Fruit fly (Drosophila melanogaster): ENCODE measurements around the gene CG4393.

CG4393 gene

DNA sequence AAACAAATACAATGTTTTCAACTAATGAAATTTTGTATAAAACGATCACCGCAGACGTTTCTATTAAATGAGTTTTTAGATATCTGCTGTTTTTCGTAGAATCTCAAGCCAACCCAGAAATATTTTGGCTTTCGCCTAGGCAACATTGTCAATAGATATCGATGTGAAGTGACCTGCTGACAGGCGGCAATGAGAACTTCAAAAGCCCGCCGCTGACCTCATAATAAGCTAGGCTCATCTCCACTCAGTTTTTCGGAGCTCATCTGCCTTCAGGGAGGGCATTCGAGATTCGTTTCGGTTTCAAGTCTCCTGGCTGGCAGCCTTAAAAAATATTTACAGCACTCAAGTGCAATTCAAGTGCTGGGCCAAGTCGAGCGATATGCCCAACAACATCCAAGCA lies 40.5 kb upstream of the CG4393 start (continued):
- TF ChIP-seq salr (GFP tag; optimal IDR thresholded peaks at IDR 0.05): no peak
- no peak for TF ChIP-seq CG9139 (GFP tag; optimal IDR thresholded peaks at IDR 0.05)
- no peak for TF ChIP-seq spab (GFP tag; optimal IDR thresholded peaks at IDR 0.05)
- peak; percentile 53 for TF ChIP-seq cyc (GFP tag; optimal IDR thresholded peaks at IDR 0.05)
- peak; percentile 37 for TF ChIP-seq CG3919 (GFP tag; optimal IDR thresholded peaks at IDR 0.05)
- TF ChIP-seq CG11902 (GFP tag; optimal IDR thresholded peaks at IDR 0.05): peak; percentile 18
- TF ChIP-seq Eip93F (GFP tag; optimal IDR thresholded peaks at IDR 0.05): no peak
- no peak for TF ChIP-seq Gug (GFP tag; IDR thresholded peaks at IDR 0.05)
- TF ChIP-seq CG10669 (GFP tag; optimal IDR thresholded peaks at IDR 0.05): no peak
- peak; percentile 14 for TF ChIP-seq OdsH (GFP tag; optimal IDR thresholded peaks at IDR 0.05)
- no peak for TF ChIP-seq vri (GFP tag; optimal IDR thresholded peaks at IDR 0.05)
- no peak for TF ChIP-seq net (GFP tag; optimal IDR thresholded peaks at IDR 0.05)

DNA sequence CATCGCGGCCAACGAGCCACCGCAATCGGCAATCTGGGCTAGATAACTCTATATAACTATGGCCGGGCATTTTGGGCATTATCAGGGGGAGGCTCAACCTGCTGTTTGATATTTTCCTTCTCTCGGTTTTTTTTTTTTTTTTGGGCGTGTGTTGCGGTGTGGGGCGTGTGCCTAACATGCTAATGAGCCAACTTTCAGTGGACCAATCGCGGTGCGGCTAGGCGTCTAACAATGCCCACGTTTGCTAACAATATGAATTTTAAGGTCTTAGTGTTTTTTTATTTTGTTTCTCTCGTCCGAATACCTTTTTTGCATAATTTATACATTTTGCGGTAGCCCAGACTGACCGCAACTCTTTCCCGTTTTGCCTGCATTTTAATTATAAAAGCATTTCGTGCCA lies 37.3 kb upstream of the CG4393 start:
- no peak for TF ChIP-seq dsx (GFP tag; optimal IDR thresholded peaks at IDR 0.05; ENCODE audit: poor library complexity, severe bottlenecking)
- no peak for TF ChIP-seq topi (GFP tag; optimal IDR thresholded peaks at IDR 0.05)
- TF ChIP-seq svp (GFP tag): no peak
- no peak for TF ChIP-seq Hr4 (GFP tag; optimal IDR thresholded peaks at IDR 0.05)
- TF ChIP-seq Smox (GFP tag; optimal IDR thresholded peaks at IDR 0.05): no peak
- TF ChIP-seq OdsH (GFP tag; optimal IDR thresholded peaks at IDR 0.05): no peak
- no peak for TF ChIP-seq Ets21C (GFP tag; optimal IDR thresholded peaks at IDR 0.05)
- no peak for TF ChIP-seq CG6808 (GFP tag; optimal IDR thresholded peaks at IDR 0.05)
- TF ChIP-seq fd85E (GFP tag; optimal IDR thresholded peaks at IDR 0.05): no peak
- TF ChIP-seq CG11762 (GFP tag; optimal IDR thresholded peaks at IDR 0.05; ENCODE audit: insufficient read depth): no peak
- TF ChIP-seq CG32006 (GFP tag; optimal IDR thresholded peaks at IDR 0.05): no peak
- no peak for TF ChIP-seq CG4318 (GFP tag; optimal IDR thresholded peaks at IDR 0.05)
- TF ChIP-seq CG1621 (tag; optimal IDR thresholded peaks at IDR 0.05): no peak
- TF ChIP-seq Eip78C (GFP tag): no peak
- no peak for TF ChIP-seq net (GFP tag; optimal IDR thresholded peaks at IDR 0.05)

DNA sequence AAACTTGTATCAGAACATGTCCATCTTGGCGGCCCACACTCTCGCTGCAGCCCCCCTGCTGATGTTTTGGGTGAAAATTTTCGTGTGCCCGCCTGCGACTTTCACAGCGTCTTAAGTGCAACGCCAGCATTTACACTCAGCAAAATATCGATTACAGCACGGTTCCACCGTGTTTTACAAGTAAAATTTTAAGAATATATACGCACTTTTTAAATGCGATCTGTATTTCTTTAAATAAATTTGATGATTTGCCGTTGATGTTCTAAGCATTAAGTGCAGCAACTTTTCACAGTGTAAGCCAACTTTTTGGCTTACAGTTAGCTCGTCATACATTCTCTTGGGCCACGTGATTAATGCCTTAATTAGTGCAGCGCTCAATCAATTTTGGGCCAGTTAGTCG lies 33.1 kb upstream of the CG4393 start:
- no peak for TF ChIP-seq Hr38 (GFP tag; optimal IDR thresholded peaks at IDR 0.05)
- no peak for TF ChIP-seq dac (GFP tag; optimal IDR thresholded peaks at IDR 0.05)
- TF ChIP-seq Gug (GFP tag; IDR thresholded peaks at IDR 0.05): no peak
- no peak for TF ChIP-seq vri (GFP tag; optimal IDR thresholded peaks at IDR 0.05)
- TF ChIP-seq CG11762 (GFP tag; optimal IDR thresholded peaks at IDR 0.05; ENCODE audit: insufficient read depth): no peak
- peak; percentile 69 for TF ChIP-seq svp (GFP tag)
- no peak for TF ChIP-seq CG9139 (GFP tag; optimal IDR thresholded peaks at IDR 0.05)
- TF ChIP-seq achi (GFP tag; optimal IDR thresholded peaks at IDR 0.05): peak; percentile 10
- peak; percentile 12 for TF ChIP-seq Sox14 (GFP tag; optimal IDR thresholded peaks at IDR 0.05)
- peak; percentile 76 for TF ChIP-seq CG32006 (GFP tag; optimal IDR thresholded peaks at IDR 0.05)
- TF ChIP-seq CG11294 (GFP tag; IDR thresholded peaks at IDR 0.05): no peak
- no peak for TF ChIP-seq ss (GFP tag; optimal IDR thresholded peaks at IDR 0.05)
- no peak for TF ChIP-seq CG8632 (GFP tag; optimal IDR thresholded peaks at IDR 0.05)
- TF ChIP-seq CG8319 (GFP tag; optimal IDR thresholded peaks at IDR 0.05): no peak
- TF ChIP-seq Sox102F (GFP tag; optimal IDR thresholded peaks at IDR 0.05): peak; percentile 50
- TF ChIP-seq CG11902 (GFP tag; optimal IDR thresholded peaks at IDR 0.05): no peak
- TF ChIP-seq CG3032 (tag; optimal IDR thresholded peaks at IDR 0.05): no peak
- peak; percentile 63 for TF ChIP-seq CG31627 (GFP tag; optimal IDR thresholded peaks at IDR 0.05)
- TF ChIP-seq CG6808 (GFP tag; optimal IDR thresholded peaks at IDR 0.05): no peak
- no peak for TF ChIP-seq CG6792 (GFP tag; optimal IDR thresholded peaks at IDR 0.05)
- peak; percentile 63 for TF ChIP-seq Hr39 (GFP tag; optimal IDR thresholded peaks at IDR 0.05)
- no peak for TF ChIP-seq spab (GFP tag; optimal IDR thresholded peaks at IDR 0.05)
- TF ChIP-seq Blimp-1 (GFP tag; optimal IDR thresholded peaks at IDR 0.05): no peak
- no peak for TF ChIP-seq CG6854 (GFP tag; optimal IDR thresholded peaks at IDR 0.05)
- peak; percentile 37 for TF ChIP-seq CG4318 (GFP tag; optimal IDR thresholded peaks at IDR 0.05)
- no peak; the same call in 2 of the 3 replicates for TF ChIP-seq CG6163 (GFP tag; IDR thresholded peaks at IDR 0.05)
- no peak for TF ChIP-seq Eip75B (GFP tag; optimal IDR thresholded peaks at IDR 0.05)
- TF ChIP-seq Lpt (GFP tag; optimal IDR thresholded peaks at IDR 0.05): no peak
- TF ChIP-seq fkh (GFP tag; optimal IDR thresholded peaks at IDR 0.05): no peak
- TF ChIP-seq CG10669 (GFP tag; optimal IDR thresholded peaks at IDR 0.05): no peak
- peak; percentile 30 for TF ChIP-seq CG3919 (GFP tag; optimal IDR thresholded peaks at IDR 0.05)
- no peak for TF ChIP-seq CG10631 (GFP tag; optimal IDR thresholded peaks at IDR 0.05)
- peak; percentile 46 for TF ChIP-seq OdsH (GFP tag; optimal IDR thresholded peaks at IDR 0.05)
- no peak for TF ChIP-seq lz (GFP tag; optimal IDR thresholded peaks at IDR 0.05)
- peak; percentile 20 for TF ChIP-seq acj6 (GFP tag; optimal IDR thresholded peaks at IDR 0.05)

All from whole organism, prepupa.